Fruit fly (Drosophila melanogaster): ENCODE data around the gene CG7016.

DNA sequence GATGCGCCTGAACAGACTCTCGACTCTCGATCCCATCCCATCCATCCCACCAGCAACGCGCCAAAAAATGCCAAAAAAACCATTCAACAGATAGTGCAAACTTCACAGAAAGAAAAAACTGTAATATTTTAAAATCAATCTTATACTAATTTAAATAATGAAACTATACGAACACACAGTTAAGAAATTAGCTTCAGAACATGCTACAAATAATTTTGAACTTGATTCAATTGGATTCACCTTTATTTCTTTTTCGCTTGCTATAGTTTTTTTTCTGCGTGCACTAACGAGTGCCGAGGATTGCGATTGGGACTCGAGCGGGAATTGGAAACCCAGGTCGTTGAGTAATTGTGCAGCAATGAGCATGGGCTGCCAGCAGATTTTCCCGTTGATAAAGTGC lies 45.3 kb downstream of the CG7016 start:
- TF ChIP-seq psq (GFP tag; optimal IDR thresholded peaks at IDR 0.05) (no peak), Sp1 (GFP tag; optimal IDR thresholded peaks at IDR 0.05) (no peak), jim (GFP tag; optimal IDR thresholded peaks at IDR 0.05) (no peak), dl (GFP tag; optimal IDR thresholded peaks at IDR 0.05; ENCODE audit: insufficient read depth in 1 of 2, partially characterized antibody in 2 of 2) (no peak), usp (GFP tag; optimal IDR thresholded peaks at IDR 0.05) (no peak), lola (GFP tag; optimal IDR thresholded peaks at IDR 0.05) (no peak), ey (GFP tag; optimal IDR thresholded peaks at IDR 0.05) (no peak), pan (optimal IDR thresholded peaks at IDR 0.05) (no peak), rgr (GFP tag; optimal IDR thresholded peaks at IDR 0.05) (no peak), Vsx2 (GFP tag; optimal IDR thresholded peaks at IDR 0.05; ENCODE audit: partially characterized antibody) (no peak), woc (GFP tag; optimal IDR thresholded peaks at IDR 0.05) (no peak), br (GFP tag; optimal IDR thresholded peaks at IDR 0.05) (no peak), sage (GFP tag; optimal IDR thresholded peaks at IDR 0.05) (no peak), OdsH (GFP tag; optimal IDR thresholded peaks at IDR 0.05) (no peak)
